Worm (Caenorhabditis elegans) whole organism, mixed stage, embryonic: Measurements from ENCODE around the gene Y102A5C.27.

ENCODE experiments used
- ceh-43 ChIP-seq: fragments of 200-800 bp; sonication (Bioruptor generic); optimal IDR thresholded peaks from 2 replicates; lab custom pipeline; 2018; ENCODE audit warnings: mild to moderate bottlenecking, missing genetic modification characterization, moderate library complexity, missing compliant biosample characterization
- cnd-1 ChIP-seq: fragments of 200-800 bp; sonication (Bioruptor generic); optimal IDR thresholded peaks from 2 replicates; lab custom pipeline; 2018; ENCODE audit warnings: mild to moderate bottlenecking, missing genetic modification characterization, missing compliant biosample characterization
- elt-1 ChIP-seq: sonication (generic microtip); optimal IDR thresholded peaks from 2 replicates; lab custom pipeline; 2017; ENCODE audit warnings: missing genetic modification characterization, mild to moderate bottlenecking, missing compliant biosample characterization, antibody characterized with exemption, moderate library complexity, borderline replicate concordance; ENCODE audit not compliant: insufficient read depth
- elt-3 ChIP-seq: fragments of 150-350 bp; optimal IDR thresholded peaks from 2 replicates; lab custom pipeline; 2014; ENCODE audit warnings: missing biosample characterization, missing genetic modification characterization
- lin-13 ChIP-seq: fragments of 150-350 bp; optimal IDR thresholded peaks from 2 replicates; lab custom pipeline; 2014; ENCODE audit warnings: missing biosample characterization, missing genetic modification characterization
- nhr-237 ChIP-seq: fragments of 150-350 bp; optimal IDR thresholded peaks from 2 replicates; lab custom pipeline; 2014; ENCODE audit warnings: missing biosample characterization, missing genetic modification characterization
- nhr-76 ChIP-seq: sonication (generic microtip); optimal IDR thresholded peaks from 2 replicates; lab custom pipeline; 2017; ENCODE audit warnings: missing biosample characterization, missing genetic modification characterization
- tbx-8 ChIP-seq: fragments of 200-800 bp; sonication (Bioruptor generic); optimal IDR thresholded peaks from 2 replicates; lab custom pipeline; 2018; ENCODE audit warnings: mild to moderate bottlenecking, missing genetic modification characterization, moderate library complexity, missing compliant biosample characterization
- unc-120 ChIP-seq: sonication (generic microtip); optimal IDR thresholded peaks from 2 replicates; lab custom pipeline; 2017; ENCODE audit warnings: missing genetic modification characterization, missing compliant biosample characterization; ENCODE audit not compliant: poor library complexity, severe bottlenecking
- unc-39 ChIP-seq: fragments of 150-350 bp; optimal IDR thresholded peaks from 2 replicates; lab custom pipeline; 2014; ENCODE audit warnings: missing biosample characterization, missing genetic modification characterization
- unc-62 ChIP-seq: fragments of 150-350 bp; optimal IDR thresholded peaks from 2 replicates; lab custom pipeline; 2014; ENCODE audit warnings: missing biosample characterization, missing genetic modification reagents, missing genetic modification characterization
- ztf-11 ChIP-seq: fragments of 150-350 bp; optimal IDR thresholded peaks from 2 replicates; lab custom pipeline; 2014; ENCODE audit warnings: missing biosample characterization, missing genetic modification characterization

- TF ChIP-seq nhr-237: no peak
- no peak for TF ChIP-seq elt-3 (tag; lab: Kevin White, UChicago)
- no peak for TF ChIP-seq ceh-43 (GFP tag; lab: Kevin White, UChicago)
- TF ChIP-seq elt-1 (tag; lab: Kevin White, UChicago): no peak
- no peak for TF ChIP-seq unc-62
- TF ChIP-seq unc-120 (tag; lab: Kevin White, UChicago): no peak
- TF ChIP-seq ztf-11: no peak
- TF ChIP-seq tbx-8 (GFP tag; lab: Kevin White, UChicago): no peak
- TF ChIP-seq lin-13: no peak
- no peak for TF ChIP-seq nhr-76 (tag; lab: Kevin White, UChicago)
- no peak for TF ChIP-seq unc-39 (tag; lab: Kevin White, UChicago)
- no peak for TF ChIP-seq cnd-1 (tag; lab: Kevin White, UChicago)
Measured at ce11 chrV:16988614-16989013, at the start of gene Y102A5C.27.
